Worm (Caenorhabditis elegans): ENCODE data around the gene C07D10.1.
"Not testable (repeated sequence)": the region's sequence is repeated elsewhere in the genome, so short reads cannot be mapped to it uniquely, and the experiment has no call there.

C07D10.1 gene

ce11 chrII:7370195-7370594, 28.6 kb upstream of the C07D10.1 start, which contains the start of gene F43E2.11:
TSS of gene F43E2.11 (minus strand) at chrII:7370295.
- not testable (repeated sequence) for TF ChIP-seq egl-27 (tag; optimal IDR thresholded peaks at IDR 0.05); unc-62 (GFP tag; optimal IDR thresholded peaks at IDR 0.05); lin-15B (tag; optimal IDR thresholded peaks at IDR 0.05)

ce11 chrII:7374143-7374542, 24.7 kb upstream of the C07D10.1 start, which contains the start of the genes mtch-1 and rpb-4:
TSS of gene mtch-1 (minus strand) at chrII:7374166.
TSS of gene rpb-4 (plus strand) at chrII:7374495.
- peak; percentile 62 for TF ChIP-seq nfya-1 (tag; optimal IDR thresholded peaks at IDR 0.05; ENCODE audit: insufficient read depth)
- no peak for TF ChIP-seq ceh-9 (tag; optimal IDR thresholded peaks at IDR 0.05)
- TF ChIP-seq nhr-25 (tag; optimal IDR thresholded peaks at IDR 0.05) = no peak
- peak; percentile 23 for TF ChIP-seq egl-5 (tag; optimal IDR thresholded peaks at IDR 0.05)
- peak; percentile 29 for TF ChIP-seq elt-2 (tag; optimal IDR thresholded peaks at IDR 0.05)
- peak; percentile 38 for TF ChIP-seq hmg-11 (tag; optimal IDR thresholded peaks at IDR 0.05)
- peak; percentile 28 for TF ChIP-seq nhr-23 (tag; optimal IDR thresholded peaks at IDR 0.05)
- no peak for TF ChIP-seq ceh-16 (tag; optimal IDR thresholded peaks at IDR 0.05)
- no peak for TF ChIP-seq nhr-237 (tag; optimal IDR thresholded peaks at IDR 0.05)
- no peak for TF ChIP-seq nhr-28 (tag; optimal IDR thresholded peaks at IDR 0.05)
- no peak for TF ChIP-seq lsy-12 (tag; optimal IDR thresholded peaks at IDR 0.05)
- peak; percentile 11 for TF ChIP-seq lin-15B (tag; optimal IDR thresholded peaks at IDR 0.05)
- peak; percentile 83 for TF ChIP-seq pha-4 (tag; optimal IDR thresholded peaks at IDR 0.05)
- peak; percentile 59 for TF ChIP-seq snpc-4 (tag; optimal IDR thresholded peaks at IDR 0.05)
- no peak for TF ChIP-seq skn-1 (tag; optimal IDR thresholded peaks at IDR 0.05)
- TF ChIP-seq ZK546.5 (tag; optimal IDR thresholded peaks at IDR 0.05) = no peak

- TF ChIP-seq hmg-11 (tag; optimal IDR thresholded peaks at IDR 0.05) (no peak), ama-1 (optimal IDR thresholded peaks at IDR 0.05) (no peak), ZK546.5 (tag; optimal IDR thresholded peaks at IDR 0.05) (no peak), lin-39 (tag; optimal IDR thresholded peaks at IDR 0.05) (no peak), jun-1 (tag; optimal IDR thresholded peaks at IDR 0.05) (no peak), mdl-1 (tag; optimal IDR thresholded peaks at IDR 0.05) (no peak)
Measured at ce11 chrII:7374980-7375379, 23.8 kb upstream of the C07D10.1 start, which contains the start of gene F43E2.1. TSS of gene F43E2.1 (plus strand) at chrII:7375280.

- TF ChIP-seq lin-39 (tag; optimal IDR thresholded peaks at IDR 0.05) (no peak), mdl-1 (tag; optimal IDR thresholded peaks at IDR 0.05) (no peak), nhr-23 (tag; optimal IDR thresholded peaks at IDR 0.05) (no peak), unc-39 (tag; optimal IDR thresholded peaks at IDR 0.05) (no peak), fos-1 (tag; optimal IDR thresholded peaks at IDR 0.05) (no peak), fkh-10 (GFP tag; optimal IDR thresholded peaks at IDR 0.05) (no peak), lin-15B (tag; optimal IDR thresholded peaks at IDR 0.05) (no peak)
Measured at ce11 chrII:7379021-7379420, 19.8 kb upstream of the C07D10.1 start, which contains the start of gene C07D10.6. TSS of gene C07D10.6 (plus strand) at chrII:7379321.

ce11 chrII:7381142-7381611, 17.6 kb upstream of the C07D10.1 start, which contains the start of gene C07D10.5:
TSS of gene C07D10.5 (plus strand) at chrII:7381561.
- TF ChIP-seq jun-1 (tag; optimal IDR thresholded peaks at IDR 0.05) (no peak), nhr-77 (tag; optimal IDR thresholded peaks at IDR 0.05) (no peak), skn-1 (tag; optimal IDR thresholded peaks at IDR 0.05) (no peak), ceh-28 (tag; optimal IDR thresholded peaks at IDR 0.05) (no peak), ceh-9 (tag; optimal IDR thresholded peaks at IDR 0.05) (no peak), ceh-82 (tag; optimal IDR thresholded peaks at IDR 0.05) (no peak)

ce11 chrII:7381947-7382346, 16.9 kb upstream of the C07D10.1 start:
- TF ChIP-seq nhr-76 (tag; optimal IDR thresholded peaks at IDR 0.05) (no peak), lin-39 (tag; optimal IDR thresholded peaks at IDR 0.05) (no peak), nhr-67 (tag; optimal IDR thresholded peaks at IDR 0.05) (no peak), pqm-1 (tag; optimal IDR thresholded peaks at IDR 0.05) (no peak), nhr-23 (tag; optimal IDR thresholded peaks at IDR 0.05) (no peak), fos-1 (tag; optimal IDR thresholded peaks at IDR 0.05) (no peak), pha-4 (tag; optimal IDR thresholded peaks at IDR 0.05) (peak; percentile 55), elt-2 (tag; optimal IDR thresholded peaks at IDR 0.05) (peak; percentile 66)

Measured in whole organism, L3 larva.